Fruit fly (Drosophila melanogaster): ENCODE results near the gene CG12268.

CG12268 gene

DNA sequence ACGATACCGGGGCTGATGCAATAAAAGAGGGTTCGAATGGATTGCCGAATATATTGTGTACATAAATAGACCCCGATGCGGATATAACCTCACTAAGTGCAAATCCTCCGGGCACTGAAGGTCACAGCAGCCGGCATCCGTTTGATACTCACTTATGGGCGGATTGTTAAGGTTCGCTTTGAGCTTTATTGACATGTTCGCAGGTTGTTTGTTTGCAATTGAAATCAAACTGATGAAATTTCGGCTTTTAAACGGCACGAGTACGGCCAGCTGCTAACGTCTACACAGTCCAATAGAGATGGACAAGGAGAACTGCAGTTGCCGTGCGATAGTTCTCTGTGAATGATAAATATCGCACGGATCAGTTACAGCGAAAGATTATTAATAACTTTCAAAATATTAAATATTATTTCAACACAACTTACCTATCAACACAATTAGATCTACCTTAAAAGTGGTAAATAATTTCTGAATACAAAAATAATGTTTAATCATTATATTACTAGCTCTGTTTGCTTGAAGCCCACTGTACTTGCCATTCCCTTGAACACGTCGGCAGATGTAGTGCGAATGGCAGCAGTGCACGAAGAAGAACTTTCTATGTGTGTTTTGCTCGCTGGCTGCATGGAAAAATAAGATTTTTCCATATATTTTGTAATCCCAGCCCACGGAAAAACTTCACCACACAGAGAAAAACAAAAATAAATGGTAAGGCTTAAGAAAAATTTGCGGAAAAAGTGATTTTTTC is 10.0 kb upstream of the CG12268 start, which contains the start of the genes GluProRS and AP-1sigma (continued):
- TF ChIP-seq Opbp (GFP tag; IDR thresholded peaks at IDR 0.05; ENCODE audit: partially characterized antibody), result peak; percentile 86
- TF ChIP-seq CG13894 (tag; optimal IDR thresholded peaks at IDR 0.05), result no peak
- TF ChIP-seq CG4404 (GFP tag; IDR thresholded peaks at IDR 0.05), result peak; percentile 96
- TF ChIP-seq CG8944 (GFP tag; optimal IDR thresholded peaks at IDR 0.05), result peak; percentile 86
- TF ChIP-seq CG17802 (tag; optimal IDR thresholded peaks at IDR 0.05), result peak; percentile 70
- peak; percentile 92 for TF ChIP-seq CG11695 (GFP tag; IDR thresholded peaks at IDR 0.05)
- peak; percentile 95 for TF ChIP-seq esg (GFP tag; conservative IDR thresholded peaks at IDR 0.05)
- TF ChIP-seq onecut (GFP tag; IDR thresholded peaks at IDR 0.05), result peak; percentile 82
- TF ChIP-seq vfl (GFP tag; optimal IDR thresholded peaks at IDR 0.05), result peak; percentile 89
- peak; percentile 89 for TF ChIP-seq Taf1 (GFP tag; IDR thresholded peaks at IDR 0.05)
- peak; percentile 93 for TF ChIP-seq dan (GFP tag; IDR thresholded peaks at IDR 0.05)
- peak; percentile 84 for TF ChIP-seq CG13296 (GFP tag; optimal IDR thresholded peaks at IDR 0.05)
- TF ChIP-seq CG17912 (GFP tag; optimal IDR thresholded peaks at IDR 0.05), result peak; percentile 39
- peak; percentile 94 for TF ChIP-seq al (GFP tag; IDR thresholded peaks at IDR 0.05)
- no peak for TF ChIP-seq fd64A (GFP tag; optimal IDR thresholded peaks at IDR 0.05)
- peak; percentile 50 for TF ChIP-seq repo (GFP tag; optimal IDR thresholded peaks at IDR 0.05)
- peak; percentile 73 for TF ChIP-seq Lim3 (GFP tag; IDR thresholded peaks at IDR 0.05)
- peak; percentile 62 for TF ChIP-seq Mes4 (GFP tag; optimal IDR thresholded peaks at IDR 0.05)
- peak; percentile 69 for TF ChIP-seq CG8478 (optimal IDR thresholded peaks at IDR 0.05)
- peak; percentile 88; the same call in 2 of the 3 replicates for TF ChIP-seq C15 (GFP tag; IDR thresholded peaks at IDR 0.05)
- peak; percentile 96 for TF ChIP-seq CG8765 (GFP tag; IDR thresholded peaks at IDR 0.05)
- peak; percentile 15 for TF ChIP-seq CG10431 (GFP tag; optimal IDR thresholded peaks at IDR 0.05)
- peak; percentile 87 for TF ChIP-seq CG15269 (tag; optimal IDR thresholded peaks at IDR 0.05)
- peak; percentile 63 for TF ChIP-seq CG7271 (tag; optimal IDR thresholded peaks at IDR 0.05)
- peak; percentile 88 for TF ChIP-seq CG18764 (GFP tag; optimal IDR thresholded peaks at IDR 0.05)
- TF ChIP-seq tx (GFP tag; optimal IDR thresholded peaks at IDR 0.05), result peak; percentile 87
- peak; percentile 93 for TF ChIP-seq ara (GFP tag; IDR thresholded peaks at IDR 0.05)
- TF ChIP-seq CG15696 (tag; optimal IDR thresholded peaks at IDR 0.05), result peak; percentile 90
- TF ChIP-seq ci (GFP tag; IDR thresholded peaks at IDR 0.05), result peak; percentile 96
- peak; percentile 96 for TF ChIP-seq sob (GFP tag; IDR thresholded peaks at IDR 0.05)
- TF ChIP-seq CG12071 (GFP tag; optimal IDR thresholded peaks at IDR 0.05), result peak; percentile 66
- peak; percentile 96 for TF ChIP-seq Gug (GFP tag; IDR thresholded peaks at IDR 0.05)
- TF ChIP-seq Oaz (GFP tag; IDR thresholded peaks at IDR 0.05), result peak; percentile 93
- TF ChIP-seq salm (tag; optimal IDR thresholded peaks at IDR 0.05), result peak; percentile 52
- peak; percentile 90 for TF ChIP-seq cg (GFP tag; optimal IDR thresholded peaks at IDR 0.05)
- TF ChIP-seq bowl (GFP tag; IDR thresholded peaks at IDR 0.05), result peak; percentile 67
- peak in 1 of 3 experiments; percentile 85 for TF ChIP-seq lola (GFP tag; optimal IDR thresholded peaks at IDR 0.05)
- no peak for TF ChIP-seq sc (optimal IDR thresholded peaks at IDR 0.05)
- peak; percentile 78 for TF ChIP-seq sc (GFP tag; optimal IDR thresholded peaks at IDR 0.05)
- peak; percentile 73 for TF ChIP-seq Elba2 (GFP tag; optimal IDR thresholded peaks at IDR 0.05)
- peak; percentile 82 for TF ChIP-seq CG10267 (tag; optimal IDR thresholded peaks at IDR 0.05)
- TF ChIP-seq CG4617 (GFP tag; optimal IDR thresholded peaks at IDR 0.05; ENCODE audit: borderline replicate concordance), result peak; percentile 96
- peak; percentile 78 for TF ChIP-seq Atf3 (GFP tag; optimal IDR thresholded peaks at IDR 0.05)
- peak; percentile 99 for TF ChIP-seq Ets65A (GFP tag)
- TF ChIP-seq CG33557 (GFP tag; optimal IDR thresholded peaks at IDR 0.05), result peak; percentile 78
- TF ChIP-seq lmd (GFP tag; IDR thresholded peaks at IDR 0.05), result peak; percentile 97
- TF ChIP-seq org-1 (GFP tag; optimal IDR thresholded peaks at IDR 0.05), result peak; percentile 77
- TF ChIP-seq CG10209 (GFP tag; optimal IDR thresholded peaks at IDR 0.05), result peak; percentile 84
- TF ChIP-seq PHDP (tag; optimal IDR thresholded peaks at IDR 0.05), result peak; percentile 87
- TF ChIP-seq Sry-δ (GFP tag; optimal IDR thresholded peaks at IDR 0.05), result peak; percentile 91

All from whole organism, embryonic.